Fruit fly (Drosophila melanogaster): ENCODE results near the gene CG45011.

DNA sequence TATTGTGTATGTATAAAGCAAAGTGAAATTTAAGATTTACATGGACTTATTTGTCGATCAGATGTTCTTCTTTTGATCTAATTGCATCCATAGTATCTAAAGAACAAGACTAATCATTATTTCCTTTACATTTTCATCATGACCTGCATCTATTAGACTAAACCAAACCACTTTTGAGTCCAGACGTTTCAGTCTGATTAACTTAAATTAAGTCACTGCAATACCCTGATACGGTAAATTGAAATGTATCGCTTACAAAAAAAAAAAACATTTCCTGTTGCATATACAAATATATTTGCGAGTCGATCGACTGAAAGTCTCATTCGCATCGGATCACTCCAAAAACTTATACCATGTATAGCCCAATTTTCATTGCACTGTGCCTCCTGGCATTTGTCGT lies at the start of gene CG45011:
- TF ChIP-seq psq (optimal IDR thresholded peaks at IDR 0.05) (no peak), Sin3A (optimal IDR thresholded peaks at IDR 0.05) (no peak), insv (optimal IDR thresholded peaks at IDR 0.05) (no peak), h (optimal IDR thresholded peaks at IDR 0.05) (no peak), Myc (optimal IDR thresholded peaks at IDR 0.05) (no peak), ttk (optimal IDR thresholded peaks at IDR 0.05) (no peak)

Data from Kc167 (cell line).